Worm (Caenorhabditis elegans) whole organism, L1 larva: ENCODE measurements around the gene cnnm-1.
"Not testable (repeated sequence)": the region's sequence is repeated elsewhere in the genome, so short reads cannot be mapped to it uniquely, and the experiment has no call there.

Source experiments
- Y116A8C.19 ChIP-seq: sonication (generic microtip); optimal IDR thresholded peaks from 2 replicates; lab custom pipeline; 2016; ENCODE audit warnings: missing compliant biosample characterization, missing genetic modification characterization, borderline replicate concordance
- ama-1 ChIP-seq: fragments of 150-350 bp; optimal IDR thresholded peaks from 2 replicates; lab custom pipeline; 2014
- blmp-1 ChIP-seq: fragments of 150-350 bp; optimal IDR thresholded peaks from 2 replicates; lab custom pipeline; 2014; ENCODE audit warnings: missing biosample characterization, missing genetic modification characterization
- ceh-63 ChIP-seq: fragments of 200-800 bp; sonication (Bioruptor generic); optimal IDR thresholded peaks from 2 replicates; lab custom pipeline; 2018; ENCODE audit warnings: mild to moderate bottlenecking, missing genetic modification characterization, missing compliant biosample characterization
- ceh-8 ChIP-seq: fragments of 200-800 bp; sonication (Bioruptor generic); optimal IDR thresholded peaks from 2 replicates; lab custom pipeline; 2018; ENCODE audit warnings: mild to moderate bottlenecking, missing genetic modification characterization, moderate library complexity, missing compliant biosample characterization
- ceh-88 ChIP-seq: fragments of 200-800 bp; sonication (Bioruptor generic); IDR thresholded peaks from 2 replicates; pipeline ENCODE4 v1.3.6; 2022; ENCODE audit warnings: missing genetic modification characterization, missing compliant biosample characterization
- ces-1 ChIP-seq: fragments of 150-350 bp; optimal IDR thresholded peaks from 2 replicates; lab custom pipeline; 2014; ENCODE audit warnings: missing biosample characterization, missing genetic modification reagents, missing genetic modification characterization
- dsc-1 ChIP-seq: sonication (generic microtip); optimal IDR thresholded peaks from 2 replicates; lab custom pipeline; 2016; ENCODE audit warnings: mild to moderate bottlenecking, missing genetic modification characterization, missing compliant biosample characterization
- efl-3 ChIP-seq: fragments of 200-800 bp; sonication (Bioruptor generic); optimal IDR thresholded peaks from 2 replicates; lab custom pipeline; 2018; ENCODE audit warnings: mild to moderate bottlenecking, missing genetic modification characterization, missing compliant biosample characterization
- egl-13 ChIP-seq: sonication (generic microtip); optimal IDR thresholded peaks from 2 replicates; lab custom pipeline; 2016; ENCODE audit warnings: missing genotype, missing genetic modification reagents, missing genetic modification characterization, missing compliant biosample characterization
- elt-2 ChIP-seq: sonication (generic microtip); optimal IDR thresholded peaks from 2 replicates; lab custom pipeline; 2016; ENCODE audit warnings: missing genetic modification characterization, mild to moderate bottlenecking, inconsistent platforms, missing compliant biosample characterization, missing genetic modification reagents
- fkh-10 ChIP-seq: sonication (generic microtip); optimal IDR thresholded peaks from 2 replicates; lab custom pipeline; 2017; ENCODE audit warnings: missing biosample characterization, missing genetic modification reagents, missing genetic modification characterization
- fkh-4 ChIP-seq: sonication (generic microtip); optimal IDR thresholded peaks from 2 replicates; lab custom pipeline; 2016; ENCODE audit warnings: missing compliant biosample characterization, missing genetic modification characterization, borderline replicate concordance
- grh-1 ChIP-seq: fragments of 200-800 bp; sonication (Bioruptor generic); IDR thresholded peaks from 2 replicates; pipeline ENCODE4 v1.3.6; 2022; ENCODE audit warnings: missing genetic modification reagents, missing genetic modification characterization, missing compliant biosample characterization
- hlh-17 ChIP-seq: fragments of 200-800 bp; sonication (Bioruptor generic); optimal IDR thresholded peaks from 2 replicates; lab custom pipeline; 2018; ENCODE audit warnings: missing genetic modification characterization, mild to moderate bottlenecking, missing compliant biosample characterization, moderate library complexity, borderline replicate concordance
- hlh-4 ChIP-seq: sonication (generic microtip); optimal IDR thresholded peaks from 2 replicates; lab custom pipeline; 2016; ENCODE audit warnings: mild to moderate bottlenecking, missing genetic modification characterization, missing compliant biosample characterization
- jun-1 ChIP-seq: fragments of 150-350 bp; optimal IDR thresholded peaks from 2 replicates; lab custom pipeline; 2014; ENCODE audit warnings: missing biosample characterization, missing genetic modification reagents, missing genetic modification characterization
- lin-13 ChIP-seq: fragments of 150-350 bp; optimal IDR thresholded peaks from 2 replicates; lab custom pipeline; 2014; ENCODE audit warnings: missing biosample characterization, missing genetic modification reagents, missing genetic modification characterization
- lin-14 ChIP-seq: fragments of 200-800 bp; sonication (Bioruptor generic); optimal IDR thresholded peaks from 2 replicates; lab custom pipeline; 2018; ENCODE audit warnings: mild to moderate bottlenecking, missing genetic modification characterization, moderate library complexity, missing compliant biosample characterization
- lin-15B ChIP-seq: fragments of 150-350 bp; sonication (generic microtip); optimal IDR thresholded peaks from 3 replicates; lab custom pipeline; 2014; ENCODE audit warnings: missing biosample characterization, missing genetic modification characterization
- lir-3 ChIP-seq: sonication (generic microtip); optimal IDR thresholded peaks from 2 replicates; lab custom pipeline; 2016; ENCODE audit warnings: mild to moderate bottlenecking, missing genetic modification characterization, moderate library complexity, missing compliant biosample characterization; ENCODE audit not compliant: poor library complexity
- mab-9 ChIP-seq: fragments of 200-800 bp; sonication (Bioruptor generic); IDR thresholded peaks from 2 replicates; pipeline ENCODE4 v1.3.6; 2022; ENCODE audit warnings: missing genetic modification reagents, missing genetic modification characterization, missing compliant biosample characterization
- mef-2 ChIP-seq: fragments of 150-350 bp; optimal IDR thresholded peaks from 2 replicates; lab custom pipeline; 2014; ENCODE audit warnings: missing biosample characterization, missing genetic modification characterization
- nhr-11 ChIP-seq: fragments of 150-350 bp; optimal IDR thresholded peaks from 2 replicates; lab custom pipeline; 2014; ENCODE audit warnings: missing biosample characterization, missing genetic modification characterization
- nhr-20 ChIP-seq: sonication (generic microtip); optimal IDR thresholded peaks from 2 replicates; lab custom pipeline; 2016; ENCODE audit warnings: mild to moderate bottlenecking, missing genetic modification characterization, missing compliant biosample characterization
- nhr-84 ChIP-seq: sonication (generic microtip); optimal IDR thresholded peaks from 2 replicates; lab custom pipeline; 2017; ENCODE audit warnings: missing biosample characterization, missing genetic modification characterization
- nhr-90 ChIP-seq: sonication (generic microtip); optimal IDR thresholded peaks from 2 replicates; lab custom pipeline; 2016; ENCODE audit warnings: mild to moderate bottlenecking, missing genetic modification characterization, missing compliant biosample characterization; ENCODE audit not compliant: poor library complexity
- pag-3 ChIP-seq: sonication (generic microtip); optimal IDR thresholded peaks from 2 replicates; lab custom pipeline; 2017; ENCODE audit warnings: missing genetic modification characterization, mild to moderate bottlenecking, missing compliant biosample characterization, antibody characterized with exemption, borderline replicate concordance; ENCODE audit not compliant: insufficient read depth
- pax-3 ChIP-seq: fragments of 200-800 bp; sonication (Bioruptor generic); optimal IDR thresholded peaks from 2 replicates; lab custom pipeline; 2018; ENCODE audit warnings: mild to moderate bottlenecking, missing genetic modification characterization, moderate library complexity, missing compliant biosample characterization
- pqm-1 ChIP-seq: sonication (generic microtip); optimal IDR thresholded peaks from 3 replicates; lab custom pipeline; 2017; ENCODE audit warnings: missing biosample characterization, missing genetic modification characterization
- rnt-1 ChIP-seq: sonication (generic microtip); optimal IDR thresholded peaks from 2 replicates; lab custom pipeline; 2016; ENCODE audit warnings: mild to moderate bottlenecking, missing genetic modification characterization, moderate library complexity, missing compliant biosample characterization
- snpc-4 ChIP-seq: fragments of 150-350 bp; optimal IDR thresholded peaks from 2 replicates; lab custom pipeline; 2014; ENCODE audit warnings: missing biosample characterization, missing genetic modification characterization
- tlp-1 ChIP-seq: fragments of 150-350 bp; optimal IDR thresholded peaks from 2 replicates; lab custom pipeline; 2014; ENCODE audit warnings: missing biosample characterization, missing genetic modification characterization
- unc-130 ChIP-seq: fragments of 150-350 bp; optimal IDR thresholded peaks from 2 replicates; lab custom pipeline; 2017; ENCODE audit warnings: missing biosample characterization, missing genetic modification characterization, inconsistent platforms
- unc-62 ChIP-seq: fragments of 150-350 bp; optimal IDR thresholded peaks from 2 replicates; lab custom pipeline; 2014; ENCODE audit warnings: missing biosample characterization, missing genetic modification reagents, missing genetic modification characterization
- ztf-4 ChIP-seq: fragments of 150-350 bp; optimal IDR thresholded peaks from 2 replicates; lab custom pipeline; 2014; ENCODE audit warnings: missing biosample characterization, missing genetic modification characterization

The cnnm-1 gene

DNA sequence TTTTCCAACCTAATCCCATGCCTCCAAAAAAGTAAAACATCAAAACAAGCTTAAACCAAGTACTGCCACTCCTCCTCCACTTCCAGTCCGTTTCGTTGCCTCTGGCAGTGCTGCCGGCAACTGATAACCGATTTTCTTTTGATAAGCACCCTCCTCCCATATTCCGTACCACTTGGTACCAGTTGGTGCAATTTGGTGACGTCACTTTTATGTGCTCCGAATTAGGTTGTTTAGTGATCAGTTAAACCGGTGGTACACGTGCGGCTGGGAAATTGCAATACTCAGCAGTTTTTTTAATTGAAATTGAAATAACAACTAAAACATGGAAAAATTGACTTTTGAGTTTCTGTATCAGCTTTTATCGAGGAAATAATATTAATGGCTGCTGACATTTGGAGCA, 32.6 kb downstream of the cnnm-1 start:
- TF ChIP-seq elt-2, result peak; percentile 94
- peak; percentile 35 for TF ChIP-seq nhr-90 (tag; lab: Kevin White, UChicago)
- TF ChIP-seq jun-1 (tag; lab: Kevin White, UChicago), result peak; percentile 0
- TF ChIP-seq ztf-4 (tag; lab: Kevin White, UChicago), result no peak
- TF ChIP-seq, all 84 proteins: peak for 3

DNA sequence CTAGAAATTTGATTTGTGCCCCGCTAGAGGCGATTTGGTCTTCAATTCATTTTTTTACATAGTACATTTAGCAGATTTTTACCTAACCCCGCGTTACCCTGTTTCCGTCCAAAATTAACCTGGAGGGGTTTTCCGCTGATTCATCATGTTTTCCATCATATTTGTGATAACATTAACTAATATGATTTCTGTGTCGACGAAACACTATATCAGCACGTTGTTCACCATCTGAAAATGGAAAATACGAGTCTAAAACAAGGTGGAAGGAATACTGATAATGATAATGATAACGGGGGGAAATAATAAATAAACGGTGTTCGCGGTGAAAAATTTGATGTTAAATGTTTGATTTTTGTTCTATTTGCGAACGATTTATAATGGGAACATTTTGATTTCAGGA, 34.9 kb downstream of the cnnm-1 start:
- TF ChIP-seq Y116A8C.19 (tag; lab: Kevin White, UChicago) (no peak), lin-15B (tag; lab: Kevin White, UChicago) (no peak), snpc-4 (tag; lab: Kevin White, UChicago) (no peak), ceh-8 (GFP tag; lab: Kevin White, UChicago) (no peak), lin-14 (GFP tag; lab: Kevin White, UChicago) (peak; percentile 42), blmp-1 (tag; lab: Kevin White, UChicago) (no peak), elt-2 (peak; percentile 87), fkh-10 (GFP tag; lab: Kevin White, UChicago) (no peak), fkh-4 (tag; lab: Kevin White, UChicago) (no peak), pqm-1 (tag; lab: Kevin White, UChicago) (peak; percentile 83), hlh-4 (tag; lab: Kevin White, UChicago) (no peak), grh-1 (GFP tag; lab: Robert Waterston, UW) (no peak), mab-9 (no peak), efl-3 (no peak), nhr-20 (tag; lab: Kevin White, UChicago) (no peak), ces-1 (GFP tag; lab: Kevin White, UChicago) (no peak), ceh-88 (GFP tag; lab: Robert Waterston, UW) (no peak), tlp-1 (tag; lab: Kevin White, UChicago) (peak; percentile 9), nhr-84 (tag; lab: Kevin White, UChicago) (no peak), ama-1 (lab: Kevin White, UChicago) (no peak), ceh-63 (GFP tag; lab: Kevin White, UChicago) (no peak), pax-3 (tag; lab: Kevin White, UChicago) (no peak), hlh-17 (GFP tag; lab: Kevin White, UChicago) (no peak)

DNA sequence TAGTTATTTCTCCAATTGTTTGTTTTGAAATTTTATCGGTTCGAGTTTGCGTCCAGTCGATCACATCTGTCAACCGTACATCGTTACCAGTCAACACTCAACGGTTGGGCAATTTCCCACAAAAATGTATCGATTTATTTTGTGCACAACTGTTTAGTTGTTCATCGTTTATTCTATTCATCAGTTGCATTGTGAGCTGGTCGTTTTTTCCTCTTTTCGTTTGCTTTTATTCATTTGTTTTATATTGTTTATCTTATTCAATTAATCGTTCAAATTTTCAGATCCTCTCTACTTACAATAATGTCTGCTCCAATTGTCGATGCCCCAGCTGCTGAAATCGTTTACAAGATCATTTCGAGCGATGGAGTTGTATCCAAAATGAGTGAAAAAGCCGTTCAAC, 39.7 kb downstream of the cnnm-1 start, which contains the start of gene skr-12:
TSS of gene skr-12 (plus strand) at position 301 of the 400 bp plus-strand sequence.
- TF ChIP-seq rnt-1 (no peak), ztf-4 (tag; lab: Kevin White, UChicago) (no peak), lin-13 (GFP tag; lab: Kevin White, UChicago) (no peak), Y116A8C.19 (tag; lab: Kevin White, UChicago) (no peak), pqm-1 (tag; lab: Kevin White, UChicago) (no peak), pag-3 (tag; lab: Kevin White, UChicago) (no peak), egl-13 (tag; lab: Kevin White, UChicago) (no peak), unc-130 (tag; lab: Kevin White, UChicago) (no peak), mef-2 (no peak), lir-3 (no peak), fkh-10 (GFP tag; lab: Kevin White, UChicago) (no peak), nhr-11 (tag; lab: Kevin White, UChicago) (no peak), dsc-1 (tag; lab: Kevin White, UChicago) (no peak)
- TF ChIP-seq, all 84 proteins: peak for 0

DNA sequence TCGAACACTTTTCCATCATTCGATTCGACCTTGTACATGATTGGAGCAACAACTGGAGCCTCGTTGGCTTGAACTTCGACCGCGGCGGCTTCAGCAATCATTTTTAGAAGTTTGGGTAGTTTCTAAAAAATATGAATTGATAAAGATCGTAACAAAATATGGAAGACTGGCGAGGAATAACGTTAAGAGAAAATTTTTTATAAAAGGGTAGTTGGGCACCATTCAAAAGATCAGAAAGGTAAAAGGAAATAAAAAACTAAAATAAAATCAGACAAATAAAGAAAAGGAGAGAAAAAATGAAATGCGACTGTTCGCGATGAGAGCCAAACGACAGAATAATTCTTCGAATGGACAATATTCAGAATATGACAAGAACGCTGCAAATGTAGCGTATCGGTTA, 40.9 kb downstream of the cnnm-1 start, which contains the start of gene skr-8:
TSS of gene skr-8 (minus strand) at position 101 of the 400 bp plus-strand sequence.
- TF ChIP-seq unc-62; nhr-84 (tag; lab: Kevin White, UChicago); ztf-4 (tag; lab: Kevin White, UChicago): not testable (repeated sequence)
